Fruit fly (Drosophila melanogaster) whole organism, embryonic: ENCODE measurements around the gene Ac3.

ENCODE experiments used
- BEAF-32 ChIP-seq: fragments of 200-800 bp; sonication (Bioruptor generic); optimal IDR thresholded peaks from 3 replicates; lab custom pipeline; 2017; ENCODE audit warnings: missing biosample characterization, missing genetic modification characterization, mild to moderate bottlenecking, moderate library complexity, missing genetic modification reagents
- CG15696 ChIP-seq: fragments of 200-800 bp; sonication (Bioruptor generic); optimal IDR thresholded peaks from 2 replicates; lab custom pipeline; 2019; ENCODE audit warnings: missing biosample characterization, mild to moderate bottlenecking, missing genetic modification characterization, moderate library complexity
- CG18619 ChIP-seq: fragments of 200-800 bp; sonication (Bioruptor generic); optimal IDR thresholded peaks from 3 replicates; lab custom pipeline; 2017; ENCODE audit warnings: missing biosample characterization, mild to moderate bottlenecking, missing genetic modification characterization
- CG32532 ChIP-seq: fragments of 200-800 bp; sonication (Bioruptor generic); IDR thresholded peaks from 2 replicates; pipeline ENCODE4 v1.3.6; 2022; ENCODE audit warnings: missing biosample characterization, missing genetic modification characterization
- CG3847 ChIP-seq: fragments of 200-800 bp; sonication (Bioruptor generic); IDR thresholded peaks from 2 replicates; pipeline ENCODE4 v1.3.6; 2022; ENCODE audit warnings: missing biosample characterization, missing genetic modification characterization
- corto ChIP-seq: fragments of 200-800 bp; sonication (Bioruptor generic); optimal IDR thresholded peaks from 2 replicates; lab custom pipeline; 2016; ENCODE audit warnings: missing biosample characterization, mild to moderate bottlenecking, missing genetic modification characterization, moderate library complexity
- croc ChIP-seq: fragments of 200-800 bp; sonication (Bioruptor generic); conservative IDR thresholded peaks from 3 replicates; pipeline ENCODE4 v1.3.6; 2022; ENCODE audit warnings: missing biosample characterization, missing genetic modification characterization
- gfzf ChIP-seq: fragments of 200-800 bp; sonication (Bioruptor generic); optimal IDR thresholded peaks from 2 replicates; lab custom pipeline; 2016; ENCODE audit warnings: missing biosample characterization, mild to moderate bottlenecking, missing genetic modification characterization, moderate library complexity
- grau ChIP-seq: fragments of 200-800 bp; optimal IDR thresholded peaks from 3 replicates; lab custom pipeline; 2019; ENCODE audit warnings: missing biosample characterization, mild to moderate bottlenecking, missing genetic modification characterization, moderate library complexity
- odd ChIP-seq: fragments of 200-800 bp; sonication (Bioruptor generic); optimal IDR thresholded peaks from 2 replicates; lab custom pipeline; 2017; ENCODE audit warnings: missing biosample characterization, mild to moderate bottlenecking, missing genetic modification characterization
- phol ChIP-seq: fragments of 200-800 bp; sonication (Bioruptor generic); optimal IDR thresholded peaks from 3 replicates; lab custom pipeline; 2018; ENCODE audit warnings: missing biosample characterization, mild to moderate bottlenecking, missing genetic modification characterization, moderate library complexity
- pros ChIP-seq: fragments of 200-800 bp; sonication (Bioruptor generic); optimal IDR thresholded peaks from 3 replicates; lab custom pipeline; 2019; ENCODE audit warnings: missing biosample characterization, mild to moderate bottlenecking, missing genetic modification characterization, moderate library complexity

dm6 chr2L:21617949-21618348, 14.4 kb upstream of the Ac3 start:
- TF ChIP-seq odd = no peak
- TF ChIP-seq phol = no peak
- 0 out of 2 replicates have a peak, but pooled peaks have one; percentile 17 for TF ChIP-seq CG32532 (GFP tag; lab: Robert Waterston, UW)
- no peak for TF ChIP-seq BEAF-32 (GFP tag; lab: Kevin White, UChicago)
- no peak for TF ChIP-seq CG15696 (tag; lab: Kevin White, UChicago)
- TF ChIP-seq croc (GFP tag; lab: Robert Waterston, UW) = no peak
- TF ChIP-seq gfzf = no peak
- TF ChIP-seq CG3847 (GFP tag; lab: Robert Waterston, UW) = no peak
- TF ChIP-seq CG18619 = no peak
- TF ChIP-seq pros (GFP tag; lab: Kevin White, UChicago) = peak; percentile 50
- no peak for TF ChIP-seq grau (tag; lab: Kevin White, UChicago)
- no peak for TF ChIP-seq corto
